Worm (Caenorhabditis elegans) whole organism, midembryonic: ENCODE measurements around the gene sap-140.

Experiments
- T22C8.4 ChIP-seq: fragments of 200-800 bp; sonication (Bioruptor generic); IDR thresholded peaks from 2 replicates; pipeline ENCODE4 v1.3.6; 2022; ENCODE audit warnings: missing genetic modification characterization, missing compliant biosample characterization
- cog-1 ChIP-seq: sonication (generic microtip); optimal IDR thresholded peaks from 2 replicates; lab custom pipeline; 2016; ENCODE audit warnings: missing genetic modification characterization, missing compliant biosample characterization
- flt-1 ChIP-seq: fragments of 200-800 bp; sonication (Bioruptor generic); IDR thresholded peaks from 2 replicates; pipeline ENCODE4 v1.3.6; 2022; ENCODE audit warnings: missing genetic modification characterization, missing compliant biosample characterization
- klf-2 ChIP-seq: fragments of 200-800 bp; sonication (Bioruptor generic); conservative IDR thresholded peaks from 2 replicates; pipeline ENCODE4 v1.3.6; 2022; ENCODE audit warnings: missing genetic modification reagents, missing genetic modification characterization, missing compliant biosample characterization
- med-1 ChIP-seq: sonication (generic microtip); optimal IDR thresholded peaks from 2 replicates; lab custom pipeline; 2017; ENCODE audit warnings: missing genetic modification characterization, mild to moderate bottlenecking, missing compliant biosample characterization, antibody characterized with exemption, missing genetic modification reagents; ENCODE audit not compliant: insufficient read depth
- ref-1 ChIP-seq: fragments of 200-800 bp; sonication (Bioruptor generic); conservative IDR thresholded peaks from 2 replicates; pipeline ENCODE4 v1.3.6; 2022; ENCODE audit warnings: missing genetic modification reagents, missing genetic modification characterization, missing compliant biosample characterization
- tab-1 ChIP-seq: fragments of 200-800 bp; sonication (Bioruptor generic); IDR thresholded peaks from 2 replicates; pipeline ENCODE4 v1.3.6; 2022; ENCODE audit warnings: missing genetic modification characterization, missing compliant biosample characterization
- ztf-23 ChIP-seq: fragments of 200-800 bp; sonication (Bioruptor generic); IDR thresholded peaks from 2 replicates; pipeline ENCODE4 v1.3.6; 2022; ENCODE audit warnings: missing genetic modification reagents, missing genetic modification characterization, missing compliant biosample characterization
- ztf-29 ChIP-seq: fragments of 200-800 bp; sonication (Bioruptor generic); IDR thresholded peaks from 2 replicates; pipeline ENCODE4 v1.3.6; 2022; ENCODE audit warnings: missing genetic modification reagents, missing genetic modification characterization, missing compliant biosample characterization

- TF ChIP-seq T22C8.4 (GFP tag; lab: Robert Waterston, UW) (no peak), ref-1 (GFP tag; lab: Robert Waterston, UW) (no peak), flt-1 (GFP tag; lab: Robert Waterston, UW) (no peak), ztf-23 (GFP tag; lab: Robert Waterston, UW) (no peak), tab-1 (GFP tag; lab: Robert Waterston, UW) (no peak), klf-2 (GFP tag; lab: Robert Waterston, UW) (no peak), ztf-29 (GFP tag; lab: Robert Waterston, UW) (no peak), med-1 (GFP tag; lab: Kevin White, UChicago) (no peak), cog-1 (tag; lab: Kevin White, UChicago) (no peak)
Observed at ce11 chrIII:7518424-7518823, 18.9 kb downstream of the sap-140 start, which contains the start of gene clk-2.
